Worm (Caenorhabditis elegans) whole organism, L1 larva: Measurements from ENCODE around the gene prp-6.

ENCODE experiments used
- aly-2 ChIP-seq: fragments of 150-350 bp; optimal IDR thresholded peaks from 2 replicates; lab custom pipeline; 2014; ENCODE audit warnings: missing biosample characterization, missing genetic modification characterization
- ama-1 ChIP-seq: fragments of 150-350 bp; optimal IDR thresholded peaks from 2 replicates; lab custom pipeline; 2014
- dpl-1 ChIP-seq, 3 experiments: fragments of 150-350 bp in 2 of 3; sonication (generic microtip) in 1 of 3; optimal IDR thresholded peaks; 2 replicates each; lab custom pipeline; 2014 to 2017; ENCODE audit warnings: missing biosample characterization in 3 of 3, missing genetic modification characterization in 3 of 3, missing genetic modification reagents in 3 of 3
- isw-1 ChIP-seq: fragments of 200-800 bp; sonication (Bioruptor generic); IDR thresholded peaks from 2 replicates; pipeline ENCODE4 v1.3.6; 2022; ENCODE audit warnings: missing genetic modification characterization, missing compliant biosample characterization
- lin-13 ChIP-seq: fragments of 150-350 bp; optimal IDR thresholded peaks from 2 replicates; lab custom pipeline; 2014; ENCODE audit warnings: missing biosample characterization, missing genetic modification reagents, missing genetic modification characterization
- mep-1 ChIP-seq: fragments of 150-350 bp; optimal IDR thresholded peaks from 2 replicates; lab custom pipeline; 2014; ENCODE audit warnings: missing biosample characterization, missing genetic modification characterization
- nhr-12 ChIP-seq: sonication (generic microtip); optimal IDR thresholded peaks from 2 replicates; lab custom pipeline; 2017; ENCODE audit warnings: missing biosample characterization, missing genetic modification characterization
- nhr-237 ChIP-seq: fragments of 150-350 bp; optimal IDR thresholded peaks from 2 replicates; lab custom pipeline; 2014; ENCODE audit warnings: missing biosample characterization, missing genetic modification characterization
- nhr-76 ChIP-seq: sonication (generic microtip); optimal IDR thresholded peaks from 2 replicates; lab custom pipeline; 2017; ENCODE audit warnings: missing biosample characterization, missing genetic modification characterization
- tbx-2 ChIP-seq: sonication (generic microtip); optimal IDR thresholded peaks from 2 replicates; lab custom pipeline; 2016; ENCODE audit warnings: missing genetic modification characterization, missing compliant biosample characterization
- ztf-11 ChIP-seq, 2 experiments: sonication (generic microtip); optimal IDR thresholded peaks; 2 replicates each; lab custom pipeline; 2016 to 2017; ENCODE audit warnings: missing genetic modification characterization in 2 of 2, missing biosample characterization in 1 of 2, missing compliant biosample characterization in 1 of 2

ce11 chrV:18091216-18091615 is 68.9 kb downstream of the prp-6 start:
- TF ChIP-seq mep-1 (tag; lab: Kevin White, UChicago) (no peak), tbx-2 (no peak), nhr-12 (tag; lab: Kevin White, UChicago) (no peak), nhr-76 (tag; lab: Kevin White, UChicago) (no peak), dpl-1 (GFP tag; optimal IDR thresholded peaks at IDR 0.05; lab: Kevin White, UChicago) (no peak), ama-1 (lab: Kevin White, UChicago) (no peak), isw-1 (GFP tag; lab: Robert Waterston, UW) (no peak), nhr-237 (tag; lab: Kevin White, UChicago) (no peak), aly-2 (tag; lab: Kevin White, UChicago) (no peak), ztf-11 (tag; optimal IDR thresholded peaks at IDR 0.05; lab: Kevin White, UChicago) (no peak), lin-13 (GFP tag; lab: Kevin White, UChicago) (no peak)
